Fruit fly (Drosophila melanogaster) whole organism, embryonic: Measurements from ENCODE around the gene CG16959.

Experiments used
- Adf1 ChIP-seq: fragments of 200-800 bp; sonication (Bioruptor generic); IDR thresholded peaks from 2 replicates; pipeline ENCODE4 v1.3.6; 2022; ENCODE audit warnings: missing biosample characterization, missing genetic modification characterization
- CG10147 ChIP-seq: fragments of 200-800 bp; sonication (Bioruptor generic); optimal IDR thresholded peaks from 2 replicates; lab custom pipeline; 2019; ENCODE audit warnings: missing biosample characterization, mild to moderate bottlenecking, missing genetic modification characterization, moderate library complexity
- CG10267 ChIP-seq: fragments of 200-800 bp; sonication (Bioruptor generic); optimal IDR thresholded peaks from 2 replicates; lab custom pipeline; 2018; ENCODE audit warnings: missing biosample characterization, mild to moderate bottlenecking, missing genetic modification characterization, moderate library complexity
- CG10654 ChIP-seq: fragments of 200-800 bp; sonication (Bioruptor generic); optimal IDR thresholded peaks from 2 replicates; lab custom pipeline; 2016; ENCODE audit warnings: missing biosample characterization, missing genetic modification characterization
- CG13424 ChIP-seq: fragments of 200-800 bp; sonication (Bioruptor generic); optimal IDR thresholded peaks from 2 replicates; lab custom pipeline; 2019; ENCODE audit warnings: missing biosample characterization, mild to moderate bottlenecking, missing genetic modification characterization, moderate library complexity
- CG14965 ChIP-seq: fragments of 200-800 bp; sonication (Bioruptor generic); optimal IDR thresholded peaks from 2 replicates; lab custom pipeline; 2016; ENCODE audit warnings: missing biosample characterization, missing genetic modification characterization, borderline replicate concordance
- CG16813 ChIP-seq: fragments of 200-800 bp; sonication (Bioruptor generic); IDR thresholded peaks from 3 replicates; pipeline ENCODE4 v1.3.6; 2022; ENCODE audit warnings: missing biosample characterization, missing genetic modification characterization; ENCODE audit not compliant: partially characterized antibody
- CG17361 ChIP-seq: fragments of 200-800 bp; sonication (Bioruptor generic); IDR thresholded peaks from 3 replicates; pipeline ENCODE4 v1.3.6; 2022; ENCODE audit warnings: missing biosample characterization, missing genetic modification characterization
- CG17912 ChIP-seq: fragments of 200-800 bp; sonication (Bioruptor generic); optimal IDR thresholded peaks from 2 replicates; lab custom pipeline; 2018; ENCODE audit warnings: missing biosample characterization, mild to moderate bottlenecking, missing genetic modification characterization
- CG18262 ChIP-seq: fragments of 200-800 bp; optimal IDR thresholded peaks from 3 replicates; lab custom pipeline; 2019; ENCODE audit warnings: missing biosample characterization, mild to moderate bottlenecking, missing genetic modification characterization, moderate library complexity
- CG18764 ChIP-seq: fragments of 200-800 bp; sonication (Bioruptor generic); optimal IDR thresholded peaks from 3 replicates; lab custom pipeline; 2016; ENCODE audit warnings: missing biosample characterization, missing genetic modification characterization
- CG2129 ChIP-seq: fragments of 200-800 bp; sonication (Bioruptor generic); IDR thresholded peaks from 2 replicates; pipeline ENCODE4 v1.3.6; 2022; ENCODE audit warnings: missing biosample characterization, missing genetic modification characterization; ENCODE audit not compliant: partially characterized antibody
- CG31224 ChIP-seq: fragments of 200-800 bp; sonication (Bioruptor generic); IDR thresholded peaks from 2 replicates; pipeline ENCODE4 v1.3.6; 2022; ENCODE audit warnings: missing biosample characterization, missing genetic modification characterization
- CrebB ChIP-seq: fragments of 200-800 bp; sonication (Bioruptor generic); optimal IDR thresholded peaks from 3 replicates; lab custom pipeline; 2018; ENCODE audit warnings: missing biosample characterization, mild to moderate bottlenecking, missing genetic modification characterization
- Dll ChIP-seq: fragments of 200-800 bp; sonication (Bioruptor generic); IDR thresholded peaks from 4 replicates; pipeline ENCODE4 v1.3.6; 2022; ENCODE audit warnings: missing biosample characterization, missing genetic modification characterization; ENCODE audit not compliant: partially characterized antibody
- E2f2 ChIP-seq: fragments of 200-800 bp; sonication (Bioruptor generic); IDR thresholded peaks from 2 replicates; pipeline ENCODE4 v1.3.6; 2022; ENCODE audit warnings: missing biosample characterization, missing genetic modification characterization
- ERR ChIP-seq: fragments of 200-800 bp; sonication (Bioruptor generic); optimal IDR thresholded peaks from 2 replicates; lab custom pipeline; 2016; ENCODE audit warnings: missing biosample characterization, missing genetic modification characterization
- HmgZ ChIP-seq: fragments of 200-800 bp; sonication (Bioruptor generic); optimal IDR thresholded peaks from 2 replicates; lab custom pipeline; 2018; ENCODE audit warnings: missing biosample characterization, mild to moderate bottlenecking, missing genetic modification characterization
- Hmr ChIP-seq: fragments of 200-800 bp; sonication (Bioruptor generic); optimal IDR thresholded peaks from 3 replicates; lab custom pipeline; 2017; ENCODE audit warnings: mild to moderate bottlenecking, missing biosample characterization, missing genetic modification reagents, missing genetic modification characterization
- Lpt ChIP-seq: fragments of >200 bp; optimal IDR thresholded peaks from 2 replicates; lab custom pipeline; 2018; ENCODE audit warnings: missing biosample characterization, missing genetic modification characterization
- Med ChIP-seq: fragments of 200-800 bp; sonication (Bioruptor generic); peaks from one replicate; lab custom pipeline; 2016; ENCODE audit warnings: missing biosample characterization, missing genetic modification characterization, mild to moderate bottlenecking, inconsistent platforms, moderate library complexity
- Nf-YB ChIP-seq: fragments of 200-800 bp; sonication (Bioruptor generic); optimal IDR thresholded peaks from 3 replicates; lab custom pipeline; 2019; ENCODE audit warnings: missing biosample characterization, mild to moderate bottlenecking, missing genetic modification characterization, moderate library complexity
- Opbp ChIP-seq: fragments of 200-800 bp; sonication (Bioruptor generic); IDR thresholded peaks from 3 replicates; pipeline ENCODE4 v1.3.6; 2022; ENCODE audit warnings: missing biosample characterization, missing genetic modification characterization; ENCODE audit not compliant: partially characterized antibody
- Ptx1 ChIP-seq: fragments of 200-800 bp; sonication (Bioruptor generic); IDR thresholded peaks from 2 replicates; pipeline ENCODE4 v1.3.6; 2022; ENCODE audit warnings: missing biosample characterization, missing genetic modification characterization
- Sin3A ChIP-seq: fragments of >200 bp; optimal IDR thresholded peaks from 2 replicates; lab custom pipeline; 2018
- Spps ChIP-seq: fragments of 200-800 bp; sonication (Bioruptor generic); optimal IDR thresholded peaks from 2 replicates; lab custom pipeline; 2018; ENCODE audit warnings: missing biosample characterization, mild to moderate bottlenecking, missing genetic modification characterization
- Stat92E ChIP-seq, 3 experiments: fragments of >200 bp in 2 of 3; fragments of 200-800 bp in 1 of 3; sonication (Bioruptor generic) in 1 of 3; optimal IDR thresholded peaks; 2 replicates each; lab custom pipeline; 2017 to 2019; ENCODE audit warnings: missing biosample characterization in 3 of 3, missing genetic modification characterization in 3 of 3, mild to moderate bottlenecking in 1 of 3, moderate library complexity in 1 of 3
- Xbp1 ChIP-seq: fragments of 200-800 bp; sonication (Bioruptor generic); optimal IDR thresholded peaks from 3 replicates; lab custom pipeline; 2016; ENCODE audit warnings: missing biosample characterization, mild to moderate bottlenecking, missing genetic modification characterization
- abd-A ChIP-seq: fragments of 200-800 bp; sonication (Bioruptor generic); optimal IDR thresholded peaks from 3 replicates; lab custom pipeline; 2019; ENCODE audit warnings: missing biosample characterization, mild to moderate bottlenecking, missing genetic modification characterization, moderate library complexity
- cato ChIP-seq: fragments of 200-800 bp; sonication (Bioruptor generic); optimal IDR thresholded peaks from 2 replicates; lab custom pipeline; 2016; ENCODE audit warnings: missing biosample characterization, missing genetic modification characterization, borderline replicate concordance
- dati ChIP-seq: fragments of 200-800 bp; sonication (Bioruptor generic); IDR thresholded peaks from 2 replicates; pipeline ENCODE4 v1.3.6; 2022; ENCODE audit warnings: missing biosample characterization, missing genetic modification characterization
- en ChIP-seq: fragments of 200-800 bp; sonication (Bioruptor generic); optimal IDR thresholded peaks from 2 replicates; lab custom pipeline; 2016; ENCODE audit warnings: missing biosample characterization, missing genetic modification characterization
- esg ChIP-seq: fragments of 200-800 bp; sonication (Bioruptor generic); conservative IDR thresholded peaks from 2 replicates; pipeline ENCODE4 v1.3.6; 2022; ENCODE audit warnings: missing biosample characterization, missing genetic modification characterization
- fu2 ChIP-seq: fragments of 200-800 bp; sonication (Bioruptor generic); optimal IDR thresholded peaks from 2 replicates; lab custom pipeline; 2016; ENCODE audit warnings: missing biosample characterization, missing genetic modification characterization
- hth ChIP-seq: fragments of >200 bp; optimal IDR thresholded peaks from 2 replicates; lab custom pipeline; 2017; ENCODE audit warnings: inconsistent platforms
- klu ChIP-seq: fragments of 200-800 bp; sonication (Bioruptor generic); IDR thresholded peaks from 2 replicates; pipeline ENCODE4 v1.3.6; 2022; ENCODE audit warnings: missing biosample characterization, missing genetic modification characterization
- lola ChIP-seq, 3 experiments: fragments of >200 bp in 2 of 3; fragments of 200-800 bp in 1 of 3; sonication (Bioruptor generic) in 1 of 3; optimal IDR thresholded peaks; 2 replicates each; lab custom pipeline; 2017 to 2019; ENCODE audit warnings: missing biosample characterization in 3 of 3, missing genetic modification characterization in 3 of 3, mild to moderate bottlenecking in 1 of 3, moderate library complexity in 1 of 3
- phol ChIP-seq: fragments of 200-800 bp; sonication (Bioruptor generic); optimal IDR thresholded peaks from 3 replicates; lab custom pipeline; 2018; ENCODE audit warnings: missing biosample characterization, mild to moderate bottlenecking, missing genetic modification characterization, moderate library complexity
- repo ChIP-seq: fragments of 200-800 bp; sonication (Bioruptor generic); optimal IDR thresholded peaks from 2 replicates; lab custom pipeline; 2016; ENCODE audit warnings: missing biosample characterization, missing genetic modification characterization
- run ChIP-seq: fragments of 200-800 bp; sonication (Bioruptor generic); optimal IDR thresholded peaks from 3 replicates; lab custom pipeline; 2018; ENCODE audit warnings: missing biosample characterization, mild to moderate bottlenecking, missing genetic modification characterization
- slou ChIP-seq: fragments of 200-800 bp; sonication (Bioruptor generic); optimal IDR thresholded peaks from 3 replicates; lab custom pipeline; 2016; ENCODE audit warnings: missing biosample characterization, missing genetic modification characterization
- sna ChIP-seq: fragments of 200-800 bp; sonication (Bioruptor generic); IDR thresholded peaks from 2 replicates; pipeline ENCODE4 v1.3.6; 2022; ENCODE audit warnings: missing biosample characterization, missing genetic modification characterization; ENCODE audit not compliant: partially characterized antibody
- so ChIP-seq: fragments of 200-800 bp; sonication (Bioruptor generic); IDR thresholded peaks from 3 replicates; pipeline ENCODE4 v1.3.6; 2022; ENCODE audit warnings: missing biosample characterization, missing genetic modification characterization
- stwl ChIP-seq: fragments of 200-800 bp; sonication (Bioruptor generic); optimal IDR thresholded peaks from 3 replicates; lab custom pipeline; 2018; ENCODE audit warnings: missing biosample characterization, mild to moderate bottlenecking, missing genetic modification characterization, moderate library complexity
- tin ChIP-seq: fragments of 200-800 bp; sonication (Bioruptor generic); optimal IDR thresholded peaks from 3 replicates; lab custom pipeline; 2016; ENCODE audit warnings: missing biosample characterization, missing genetic modification characterization
- vvl ChIP-seq: fragments of 200-800 bp; sonication (Bioruptor generic); IDR thresholded peaks from 2 replicates; pipeline ENCODE4 v1.3.6; 2022; ENCODE audit warnings: missing biosample characterization, missing genetic modification characterization
- wor ChIP-seq: fragments of 200-800 bp; sonication (Bioruptor generic); IDR thresholded peaks from 2 replicates; pipeline ENCODE4 v1.3.6; 2022; ENCODE audit warnings: missing biosample characterization, missing genetic modification characterization
- zen2 ChIP-seq: fragments of 200-800 bp; sonication (Bioruptor generic); IDR thresholded peaks from 3 replicates; pipeline ENCODE4 v1.3.6; 2022; ENCODE audit warnings: missing biosample characterization, missing genetic modification characterization; ENCODE audit not compliant: partially characterized antibody

CG16959 gene

dm6 chr3L:15142004-15142890, 17.1 kb upstream of the CG16959 start, which contains the start of gene Pdi (continued):
- TF ChIP-seq CG18262 (tag; lab: Kevin White, UChicago) (no peak), CG17912 (GFP tag; lab: Kevin White, UChicago) (peak; percentile 34), Nf-YB (GFP tag; lab: Kevin White, UChicago) (peak; percentile 12), dati (GFP tag; lab: Robert Waterston, UW) (no peak), HmgZ (tag; lab: Kevin White, UChicago) (peak; percentile 52), CG13424 (tag; lab: Kevin White, UChicago) (peak; percentile 18), zen2 (GFP tag; lab: Robert Waterston, UW) (no peak), fu2 (GFP tag; lab: Kevin White, UChicago) (no peak), lola (GFP tag; optimal IDR thresholded peaks at IDR 0.05; lab: Kevin White, UChicago) (no peak), sna (GFP tag; lab: Robert Waterston, UW) (no peak), klu (GFP tag; lab: Robert Waterston, UW) (no peak), tin (peak; percentile 3), Xbp1 (GFP tag; lab: Kevin White, UChicago) (peak; percentile 84), CG10147 (no peak), Med (GFP tag; lab: Kevin White, UChicago) (peak; percentile 91), Adf1 (GFP tag; lab: Robert Waterston, UW) (0 out of 2 replicates have a peak, but pooled peaks have one; percentile 7), Dll (GFP tag; lab: Robert Waterston, UW) (peak; percentile 73), so (GFP tag; lab: Robert Waterston, UW) (no peak), CG10267 (tag; lab: Kevin White, UChicago) (peak; percentile 64), en (GFP tag; lab: Kevin White, UChicago) (no peak), wor (no peak), vvl (GFP tag; lab: Robert Waterston, UW) (peak; percentile 76), CG2129 (GFP tag; lab: Robert Waterston, UW) (peak; percentile 22; the same call in 1 of the 2 replicates), Ptx1 (GFP tag; lab: Robert Waterston, UW) (no peak), ERR (GFP tag; lab: Kevin White, UChicago) (no peak), Hmr (peak; percentile 53), Sin3A (lab: Kevin White, UChicago) (peak; percentile 43), repo (GFP tag; lab: Kevin White, UChicago) (peak; percentile 2), CG31224 (GFP tag; lab: Robert Waterston, UW) (no peak), esg (GFP tag; lab: Robert Waterston, UW) (no peak), CG14965 (GFP tag; lab: Kevin White, UChicago) (no peak), phol (tag; lab: Kevin White, UChicago) (peak; percentile 46), CG16813 (GFP tag; lab: Robert Waterston, UW) (peak; percentile 75), CG17361 (peak; percentile 39; the same call in 2 of the 3 replicates), E2f2 (GFP tag; lab: Robert Waterston, UW) (peak; percentile 70), abd-A (tag; lab: Kevin White, UChicago) (peak; percentile 17), Spps (tag; lab: Kevin White, UChicago) (peak; percentile 16), hth (lab: Kevin White, UChicago) (no peak), Stat92E (GFP tag; optimal IDR thresholded peaks at IDR 0.05; lab: Kevin White, UChicago) (peak in 1 of 3 experiments; percentile 90), Lpt (no peak), CG10654 (GFP tag; lab: Kevin White, UChicago) (no peak), run (tag; lab: Kevin White, UChicago) (no peak), CG18764 (GFP tag; lab: Kevin White, UChicago) (no peak), Opbp (GFP tag; lab: Robert Waterston, UW) (peak; percentile 75; the same call in 2 of the 3 replicates), stwl (tag; lab: Kevin White, UChicago) (peak; percentile 79), slou (GFP tag; lab: Kevin White, UChicago) (no peak), cato (GFP tag; lab: Kevin White, UChicago) (no peak), CrebB (peak; percentile 41)
